Fruit fly (Drosophila melanogaster) whole organism, adult: ENCODE results near the gene SelG.

Experiments used
- CG7045 ChIP-seq: fragments of 200-800 bp; sonication (Bioruptor generic); optimal IDR thresholded peaks from 2 replicates; lab custom pipeline; 2017; ENCODE audit warnings: missing biosample characterization, mild to moderate bottlenecking, missing genetic modification characterization
- CG7101 ChIP-seq: fragments of 200-800 bp; sonication (Bioruptor generic); optimal IDR thresholded peaks from 2 replicates; lab custom pipeline; 2018; ENCODE audit warnings: missing biosample characterization, mild to moderate bottlenecking, missing genetic modification characterization, moderate library complexity
- Crg-1 ChIP-seq: fragments of 200-800 bp; sonication (Bioruptor generic); optimal IDR thresholded peaks from 2 replicates; lab custom pipeline; 2016; ENCODE audit warnings: missing biosample characterization, missing genetic modification characterization
- Hr96 ChIP-seq: fragments of 200-800 bp; sonication (Bioruptor generic); optimal IDR thresholded peaks from 2 replicates; lab custom pipeline; 2016; ENCODE audit warnings: missing biosample characterization, missing genetic modification characterization
- Mnt ChIP-seq: fragments of 200-800 bp; sonication (Bioruptor generic); optimal IDR thresholded peaks from 2 replicates; lab custom pipeline; 2016; ENCODE audit warnings: missing biosample characterization, mild to moderate bottlenecking, missing genetic modification characterization
- bab1 ChIP-seq: fragments of 200-800 bp; sonication (Bioruptor generic); optimal IDR thresholded peaks from 3 replicates; lab custom pipeline; 2019; ENCODE audit warnings: missing biosample characterization, mild to moderate bottlenecking, missing genetic modification characterization, moderate library complexity
- cic ChIP-seq: fragments of 200-800 bp; sonication (Bioruptor generic); optimal IDR thresholded peaks from 2 replicates; lab custom pipeline; 2017; ENCODE audit warnings: missing biosample characterization, mild to moderate bottlenecking, missing genetic modification characterization, moderate library complexity
- kay ChIP-seq: fragments of 200-800 bp; sonication (Bioruptor generic); peaks from one replicate; lab custom pipeline; 2016; ENCODE audit warnings: missing biosample characterization, missing genetic modification characterization, borderline replicate concordance
- ovo ChIP-seq: fragments of 200-800 bp; sonication (Bioruptor generic); optimal IDR thresholded peaks from 2 replicates; lab custom pipeline; 2016; ENCODE audit warnings: missing biosample characterization, missing genetic modification characterization
- toe ChIP-seq: fragments of 200-800 bp; sonication (Bioruptor generic); optimal IDR thresholded peaks from 2 replicates; lab custom pipeline; 2016; ENCODE audit warnings: missing biosample characterization, missing genetic modification characterization

DNA sequence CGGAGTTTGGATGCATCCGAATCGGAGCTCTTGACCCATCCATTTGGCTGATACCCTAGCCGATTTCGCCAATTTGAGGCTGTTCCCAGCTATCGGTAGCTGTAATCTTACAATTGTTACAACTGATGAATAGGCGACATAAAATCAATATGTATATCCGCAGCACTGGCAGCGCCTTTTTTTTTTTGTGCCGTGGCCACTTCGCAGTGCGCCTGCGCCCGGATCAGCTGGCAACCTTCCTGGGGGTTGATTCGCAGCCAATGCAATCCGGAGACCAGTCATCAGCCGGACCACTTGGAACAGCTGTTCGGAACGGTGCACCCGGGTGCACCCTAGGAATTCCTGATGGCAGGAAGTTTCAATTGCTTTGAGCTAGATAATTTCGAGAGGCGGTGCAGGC, 43.6 kb downstream of the SelG start, which contains the start of gene Pdzd8:
- TF ChIP-seq cic (GFP tag; lab: Kevin White, UChicago): no peak
- TF ChIP-seq CG7045 (GFP tag; lab: Kevin White, UChicago): no peak
- TF ChIP-seq bab1 (GFP tag; lab: Kevin White, UChicago): no peak
- TF ChIP-seq toe (GFP tag; lab: Kevin White, UChicago): no peak
- TF ChIP-seq Mnt (GFP tag; lab: Kevin White, UChicago): no peak
- no peak for TF ChIP-seq kay
- no peak for TF ChIP-seq CG7101 (tag; lab: Kevin White, UChicago)
- no peak for TF ChIP-seq Crg-1 (GFP tag; lab: Kevin White, UChicago)
- no peak for TF ChIP-seq Hr96 (GFP tag; lab: Kevin White, UChicago)
- TF ChIP-seq ovo (GFP tag; lab: Kevin White, UChicago): no peak
